Worm (Caenorhabditis elegans): Measurements from ENCODE around the gene acs-2.
"Not testable (repeated sequence)": the region's sequence is repeated elsewhere in the genome, so short reads cannot be mapped to it uniquely, and the experiment has no call there.

acs-2 gene

DNA sequence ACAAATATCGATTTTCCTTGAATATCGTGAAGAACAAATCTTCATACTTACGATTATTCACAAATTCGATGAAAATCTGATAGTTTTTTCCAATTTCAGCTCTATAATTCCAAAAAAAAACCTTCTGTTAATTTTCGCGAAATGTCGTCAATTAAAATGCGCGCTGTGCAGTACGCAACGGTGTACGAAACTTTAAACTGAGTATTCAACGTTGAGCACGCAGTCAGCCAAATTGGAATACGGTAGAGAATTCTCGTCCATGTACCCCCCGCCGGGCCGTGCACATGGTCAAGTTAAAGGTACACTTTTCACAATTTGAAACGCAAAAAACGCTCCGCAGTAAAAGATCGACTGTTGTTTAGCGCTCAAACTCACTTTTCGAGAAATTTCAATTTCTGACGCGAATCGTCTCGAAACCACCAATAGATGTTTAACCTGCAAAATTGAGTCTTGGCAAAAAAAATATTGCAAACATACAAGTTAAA, 23.0 kb downstream of the acs-2 start, which contains the start of gene F28F8.7:
F28F8.7 (minus strand) TSS at position 435 of the 485 bp plus-strand sequence.
- TF ChIP-seq tab-1 (GFP tag; IDR thresholded peaks at IDR 0.05); med-1 (GFP tag; optimal IDR thresholded peaks at IDR 0.05; ENCODE audit: insufficient read depth); ztf-23 (GFP tag; IDR thresholded peaks at IDR 0.05): not testable (repeated sequence)

DNA sequence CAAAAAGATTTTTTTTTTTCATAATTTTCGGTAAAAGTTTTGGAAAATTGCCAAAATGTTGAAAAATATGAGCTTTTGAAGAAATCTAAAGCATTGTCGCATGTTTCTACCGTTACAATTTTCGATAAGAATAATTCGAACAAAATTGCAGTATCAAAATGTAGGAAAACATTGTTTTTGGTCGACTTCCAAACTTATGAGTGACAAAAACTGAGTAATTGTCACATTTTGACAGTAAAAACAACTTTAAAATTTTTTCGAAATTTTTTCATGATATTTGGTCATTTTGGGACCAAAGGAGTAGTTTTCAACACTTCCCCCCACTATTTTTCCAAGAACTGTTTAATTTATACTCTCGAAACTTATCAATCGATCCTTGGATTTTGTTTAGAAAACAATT, 27.4 kb downstream of the acs-2 start, which contains the start of gene fbxa-139:
fbxa-139 (minus strand) TSS at position 101 of the 400 bp plus-strand sequence.
- TF ChIP-seq med-1 (GFP tag; optimal IDR thresholded peaks at IDR 0.05; ENCODE audit: insufficient read depth) = no peak
- TF ChIP-seq flt-1 (GFP tag; IDR thresholded peaks at IDR 0.05) = no peak
- TF ChIP-seq ref-1 (GFP tag; conservative IDR thresholded peaks at IDR 0.05) = no peak
- no peak for TF ChIP-seq ztf-29 (GFP tag; IDR thresholded peaks at IDR 0.05)
- TF ChIP-seq klf-2 (GFP tag; conservative IDR thresholded peaks at IDR 0.05) = no peak
- no peak for TF ChIP-seq T22C8.4 (GFP tag; IDR thresholded peaks at IDR 0.05)
- no peak for TF ChIP-seq ztf-23 (GFP tag; IDR thresholded peaks at IDR 0.05)
- no peak for TF ChIP-seq tab-1 (GFP tag; IDR thresholded peaks at IDR 0.05)
- TF ChIP-seq cog-1 (tag; optimal IDR thresholded peaks at IDR 0.05) = no peak

DNA sequence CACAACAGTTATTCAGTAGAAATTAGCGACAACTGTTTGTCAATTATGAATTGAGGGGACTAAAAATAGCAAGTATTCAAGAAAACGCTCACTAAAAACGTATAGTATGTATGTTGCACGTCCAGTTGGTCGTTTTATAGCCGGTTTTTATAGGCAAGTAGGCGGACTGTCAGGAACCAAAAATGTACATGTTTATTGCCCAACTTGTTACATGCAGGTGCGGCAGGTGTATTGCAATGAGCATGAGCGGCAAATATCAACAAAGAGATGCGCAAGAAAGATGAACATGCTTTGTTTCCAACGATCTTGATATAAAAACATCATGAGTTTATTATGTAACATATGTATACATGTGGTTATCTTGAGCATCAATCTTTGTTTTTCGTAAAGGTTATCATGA, 32.6 kb downstream of the acs-2 start, which contains the start of gene B0391.14:
B0391.14 (minus strand) TSS at position 101 of the 400 bp plus-strand sequence.
- not testable (repeated sequence) for TF ChIP-seq cog-1 (tag; optimal IDR thresholded peaks at IDR 0.05); klf-2 (GFP tag; conservative IDR thresholded peaks at IDR 0.05); tab-1 (GFP tag; IDR thresholded peaks at IDR 0.05)

DNA sequence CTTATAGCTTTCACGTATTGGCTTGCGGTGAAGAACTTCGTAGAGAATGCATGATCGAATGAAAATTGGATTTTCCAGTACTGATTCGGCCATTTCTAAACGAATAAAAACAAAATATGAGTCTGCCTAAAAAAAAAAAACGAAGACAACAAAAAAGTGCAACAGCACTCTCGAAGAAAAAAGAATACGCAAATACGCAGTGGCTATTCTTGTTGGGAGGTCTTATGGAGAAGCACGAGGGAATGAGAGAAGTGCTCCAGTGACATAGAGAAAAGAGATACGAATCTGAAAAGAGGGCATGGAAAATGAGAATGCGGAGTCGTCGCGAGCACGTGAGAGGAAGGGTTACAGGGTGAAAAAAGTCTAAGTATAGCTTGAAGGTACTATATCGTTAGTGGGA, 35.1 kb downstream of the acs-2 start, which contains the start of gene fbxa-152:
fbxa-152 (minus strand) TSS at position 101 of the 400 bp plus-strand sequence.
- TF ChIP-seq cog-1 (tag; optimal IDR thresholded peaks at IDR 0.05) = no peak
- TF ChIP-seq med-1 (GFP tag; optimal IDR thresholded peaks at IDR 0.05; ENCODE audit: insufficient read depth) = no peak
- TF ChIP-seq flt-1 (GFP tag; IDR thresholded peaks at IDR 0.05) = no peak
- TF ChIP-seq T22C8.4 (GFP tag; IDR thresholded peaks at IDR 0.05) = no peak
- TF ChIP-seq ref-1 (GFP tag; conservative IDR thresholded peaks at IDR 0.05) = no peak
- no peak for TF ChIP-seq klf-2 (GFP tag; conservative IDR thresholded peaks at IDR 0.05)
- no peak for TF ChIP-seq ztf-23 (GFP tag; IDR thresholded peaks at IDR 0.05)
- TF ChIP-seq tab-1 (GFP tag; IDR thresholded peaks at IDR 0.05) = no peak
- no peak for TF ChIP-seq ztf-29 (GFP tag; IDR thresholded peaks at IDR 0.05)

DNA sequence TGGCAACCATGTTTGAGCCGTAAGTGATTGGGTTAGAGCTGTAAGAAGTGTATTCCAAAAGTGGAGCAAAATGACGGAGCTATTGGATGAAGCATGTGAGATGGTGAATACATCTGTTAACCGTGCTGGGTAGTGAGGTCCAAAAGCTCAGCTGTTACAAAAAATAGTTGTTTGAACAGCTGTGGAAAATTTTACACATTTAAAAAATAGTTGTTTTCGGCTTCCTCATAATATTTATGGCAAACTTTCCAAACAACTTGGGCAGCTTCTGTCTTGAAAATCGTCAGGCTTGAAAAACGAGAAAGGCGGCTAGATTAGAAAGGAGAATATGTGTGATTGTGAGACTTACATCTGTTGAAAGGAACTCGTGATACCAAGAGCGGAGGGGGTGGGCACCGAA, 37.9 kb downstream of the acs-2 start, which contains the start of gene fbxa-154:
fbxa-154 (minus strand) TSS at position 101 of the 400 bp plus-strand sequence.
- TF ChIP-seq klf-2 (GFP tag; conservative IDR thresholded peaks at IDR 0.05) = no peak
- no peak for TF ChIP-seq ztf-29 (GFP tag; IDR thresholded peaks at IDR 0.05)
- TF ChIP-seq tab-1 (GFP tag; IDR thresholded peaks at IDR 0.05) = no peak
- no peak for TF ChIP-seq cog-1 (tag; optimal IDR thresholded peaks at IDR 0.05)
- TF ChIP-seq ztf-23 (GFP tag; IDR thresholded peaks at IDR 0.05) = no peak
- no peak for TF ChIP-seq T22C8.4 (GFP tag; IDR thresholded peaks at IDR 0.05)
- no peak for TF ChIP-seq ref-1 (GFP tag; conservative IDR thresholded peaks at IDR 0.05)
- no peak for TF ChIP-seq med-1 (GFP tag; optimal IDR thresholded peaks at IDR 0.05; ENCODE audit: insufficient read depth)
- TF ChIP-seq flt-1 (GFP tag; IDR thresholded peaks at IDR 0.05) = no peak

DNA sequence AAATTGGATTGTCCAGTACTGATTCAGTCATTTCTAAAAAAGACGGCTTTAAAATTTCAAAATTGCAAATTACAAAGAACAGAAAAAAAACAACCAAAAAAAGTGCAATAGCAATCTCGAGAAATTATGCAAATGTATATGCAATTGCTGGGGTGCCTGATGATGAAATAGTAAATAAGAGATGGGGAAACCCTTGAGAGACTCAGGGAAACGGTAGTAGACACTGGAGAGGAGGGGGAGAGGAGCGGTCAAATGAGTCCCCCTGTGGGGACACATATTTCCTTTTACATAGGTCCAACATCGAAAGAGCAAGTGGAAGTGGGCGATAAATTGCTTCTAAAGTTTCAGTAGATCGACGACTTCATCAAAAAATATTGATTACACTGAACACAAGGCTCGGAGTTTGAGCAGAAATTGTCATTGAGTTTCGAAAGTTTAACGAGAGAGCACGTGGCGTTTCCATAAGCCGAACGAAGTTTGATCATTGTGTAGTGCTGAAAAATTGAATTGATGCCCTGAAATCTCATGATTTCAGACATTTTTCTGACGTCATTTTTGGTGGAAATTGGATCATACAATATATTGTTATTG, 43.3 kb downstream of the acs-2 start, which contains the start of the genes fbxa-153 and str-12:
fbxa-153 (minus strand) TSS at position 35 of the 591 bp plus-strand sequence.
str-12 (plus strand) TSS at position 541 of the 591 bp plus-strand sequence.
- no peak for TF ChIP-seq klf-2 (GFP tag; conservative IDR thresholded peaks at IDR 0.05)
- TF ChIP-seq flt-1 (GFP tag; IDR thresholded peaks at IDR 0.05) = peak; percentile 45
- TF ChIP-seq cog-1 (tag; optimal IDR thresholded peaks at IDR 0.05) = peak; percentile 22
- TF ChIP-seq ztf-29 (GFP tag; IDR thresholded peaks at IDR 0.05) = no peak
- TF ChIP-seq tab-1 (GFP tag; IDR thresholded peaks at IDR 0.05) = no peak
- TF ChIP-seq ref-1 (GFP tag; conservative IDR thresholded peaks at IDR 0.05) = no peak

DNA sequence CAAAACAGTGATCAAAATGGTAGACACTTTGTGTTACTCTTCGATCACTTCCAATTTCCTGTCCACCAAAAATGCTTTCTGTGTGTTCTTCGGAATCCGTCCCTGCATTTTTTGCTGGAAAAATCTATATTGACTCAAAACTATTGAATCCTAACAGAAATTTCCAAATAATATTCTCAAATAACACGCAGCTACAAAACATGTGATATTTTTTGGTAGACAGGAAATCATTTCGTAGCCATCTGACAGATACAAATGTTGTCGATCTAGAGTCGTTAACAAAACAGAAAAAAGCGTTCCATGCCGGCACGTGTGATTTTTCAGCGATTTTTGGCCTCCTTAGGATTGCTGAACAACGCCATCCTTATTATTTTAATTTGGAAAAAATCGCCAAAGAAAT, 45.7 kb downstream of the acs-2 start, which contains the start of gene str-263:
str-263 (plus strand) TSS at position 301 of the 400 bp plus-strand sequence.
- TF ChIP-seq T22C8.4 (GFP tag; IDR thresholded peaks at IDR 0.05) (no peak), ztf-23 (GFP tag; IDR thresholded peaks at IDR 0.05) (no peak), cog-1 (tag; optimal IDR thresholded peaks at IDR 0.05) (no peak), flt-1 (GFP tag; IDR thresholded peaks at IDR 0.05) (no peak), med-1 (GFP tag; optimal IDR thresholded peaks at IDR 0.05; ENCODE audit: insufficient read depth) (no peak), ztf-29 (GFP tag; IDR thresholded peaks at IDR 0.05) (no peak), tab-1 (GFP tag; IDR thresholded peaks at IDR 0.05) (no peak), klf-2 (GFP tag; conservative IDR thresholded peaks at IDR 0.05) (no peak)

DNA sequence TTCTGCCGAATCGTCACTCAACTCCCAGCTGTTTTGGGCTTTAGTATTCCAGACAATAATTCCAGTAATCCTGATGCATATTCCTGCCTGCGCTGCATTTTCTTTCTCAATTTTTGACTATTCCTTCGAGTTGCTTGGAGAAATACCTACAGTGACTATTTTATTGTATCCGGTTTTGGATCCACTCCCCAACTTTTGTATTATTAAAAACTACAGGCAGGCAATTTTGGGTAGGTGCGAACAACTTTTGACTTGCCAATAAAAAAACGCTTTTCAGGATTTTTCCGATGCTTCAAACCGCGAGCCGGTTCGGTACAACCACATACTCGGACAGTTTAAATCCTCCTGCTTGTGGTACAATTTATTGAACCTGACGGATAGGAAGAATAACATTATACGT, 47.3 kb downstream of the acs-2 start:
- TF ChIP-seq T22C8.4 (GFP tag; IDR thresholded peaks at IDR 0.05) (no peak), med-1 (GFP tag; optimal IDR thresholded peaks at IDR 0.05; ENCODE audit: insufficient read depth) (no peak), tab-1 (GFP tag; IDR thresholded peaks at IDR 0.05) (no peak), ztf-23 (GFP tag; IDR thresholded peaks at IDR 0.05) (no peak), ztf-29 (GFP tag; IDR thresholded peaks at IDR 0.05) (no peak), flt-1 (GFP tag; IDR thresholded peaks at IDR 0.05) (no peak), cog-1 (tag; optimal IDR thresholded peaks at IDR 0.05) (no peak), ref-1 (GFP tag; conservative IDR thresholded peaks at IDR 0.05) (no peak), klf-2 (GFP tag; conservative IDR thresholded peaks at IDR 0.05) (no peak)
